Worm (Caenorhabditis elegans) whole organism, midembryonic: Measurements from ENCODE around the gene gsr-1.

Source experiments
- T22C8.4 ChIP-seq: fragments of 200-800 bp; sonication (Bioruptor generic); IDR thresholded peaks from 2 replicates; pipeline ENCODE4 v1.3.6; 2022; ENCODE audit warnings: missing genetic modification characterization, missing compliant biosample characterization
- cog-1 ChIP-seq: sonication (generic microtip); optimal IDR thresholded peaks from 2 replicates; lab custom pipeline; 2016; ENCODE audit warnings: missing genetic modification characterization, missing compliant biosample characterization
- flt-1 ChIP-seq: fragments of 200-800 bp; sonication (Bioruptor generic); IDR thresholded peaks from 2 replicates; pipeline ENCODE4 v1.3.6; 2022; ENCODE audit warnings: missing genetic modification characterization, missing compliant biosample characterization
- klf-2 ChIP-seq: fragments of 200-800 bp; sonication (Bioruptor generic); conservative IDR thresholded peaks from 2 replicates; pipeline ENCODE4 v1.3.6; 2022; ENCODE audit warnings: missing genetic modification reagents, missing genetic modification characterization, missing compliant biosample characterization
- med-1 ChIP-seq: sonication (generic microtip); optimal IDR thresholded peaks from 2 replicates; lab custom pipeline; 2017; ENCODE audit warnings: missing genetic modification characterization, mild to moderate bottlenecking, missing compliant biosample characterization, antibody characterized with exemption, missing genetic modification reagents; ENCODE audit not compliant: insufficient read depth
- ref-1 ChIP-seq: fragments of 200-800 bp; sonication (Bioruptor generic); conservative IDR thresholded peaks from 2 replicates; pipeline ENCODE4 v1.3.6; 2022; ENCODE audit warnings: missing genetic modification reagents, missing genetic modification characterization, missing compliant biosample characterization
- tab-1 ChIP-seq: fragments of 200-800 bp; sonication (Bioruptor generic); IDR thresholded peaks from 2 replicates; pipeline ENCODE4 v1.3.6; 2022; ENCODE audit warnings: missing genetic modification characterization, missing compliant biosample characterization
- ztf-23 ChIP-seq: fragments of 200-800 bp; sonication (Bioruptor generic); IDR thresholded peaks from 2 replicates; pipeline ENCODE4 v1.3.6; 2022; ENCODE audit warnings: missing genetic modification reagents, missing genetic modification characterization, missing compliant biosample characterization
- ztf-29 ChIP-seq: fragments of 200-800 bp; sonication (Bioruptor generic); IDR thresholded peaks from 2 replicates; pipeline ENCODE4 v1.3.6; 2022; ENCODE audit warnings: missing genetic modification reagents, missing genetic modification characterization, missing compliant biosample characterization

Gene gsr-1

DNA sequence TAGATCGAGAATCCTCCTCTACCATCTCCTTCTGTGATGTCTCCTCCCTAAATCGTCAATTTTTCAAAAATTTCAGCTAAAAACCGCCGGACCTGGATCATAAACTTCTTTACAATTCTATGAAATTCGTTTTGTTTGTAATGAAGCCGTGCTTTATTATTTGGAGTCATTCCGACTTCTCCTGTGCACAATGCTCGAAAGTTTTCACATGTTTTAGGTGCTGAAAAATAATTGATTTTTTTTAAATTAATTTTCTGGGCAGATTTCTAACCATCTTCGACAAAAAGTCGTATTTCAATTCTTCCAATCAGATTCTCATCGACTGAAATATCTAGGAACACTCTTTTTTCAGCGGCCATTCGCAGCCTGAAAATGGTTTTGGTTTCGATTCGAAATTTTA is 48.6 kb downstream of the gsr-1 start, which contains the start of gene cyn-9:
cyn-9 (minus strand) TSS at position 366 of the 400 bp plus-strand sequence.
- TF ChIP-seq cog-1 (tag; lab: Kevin White, UChicago) (no peak), T22C8.4 (no peak), klf-2 (no peak), tab-1 (no peak), flt-1 (GFP tag; lab: Robert Waterston, UW) (no peak), med-1 (no peak), ref-1 (no peak), ztf-23 (no peak), ztf-29 (GFP tag; lab: Robert Waterston, UW) (no peak)

DNA sequence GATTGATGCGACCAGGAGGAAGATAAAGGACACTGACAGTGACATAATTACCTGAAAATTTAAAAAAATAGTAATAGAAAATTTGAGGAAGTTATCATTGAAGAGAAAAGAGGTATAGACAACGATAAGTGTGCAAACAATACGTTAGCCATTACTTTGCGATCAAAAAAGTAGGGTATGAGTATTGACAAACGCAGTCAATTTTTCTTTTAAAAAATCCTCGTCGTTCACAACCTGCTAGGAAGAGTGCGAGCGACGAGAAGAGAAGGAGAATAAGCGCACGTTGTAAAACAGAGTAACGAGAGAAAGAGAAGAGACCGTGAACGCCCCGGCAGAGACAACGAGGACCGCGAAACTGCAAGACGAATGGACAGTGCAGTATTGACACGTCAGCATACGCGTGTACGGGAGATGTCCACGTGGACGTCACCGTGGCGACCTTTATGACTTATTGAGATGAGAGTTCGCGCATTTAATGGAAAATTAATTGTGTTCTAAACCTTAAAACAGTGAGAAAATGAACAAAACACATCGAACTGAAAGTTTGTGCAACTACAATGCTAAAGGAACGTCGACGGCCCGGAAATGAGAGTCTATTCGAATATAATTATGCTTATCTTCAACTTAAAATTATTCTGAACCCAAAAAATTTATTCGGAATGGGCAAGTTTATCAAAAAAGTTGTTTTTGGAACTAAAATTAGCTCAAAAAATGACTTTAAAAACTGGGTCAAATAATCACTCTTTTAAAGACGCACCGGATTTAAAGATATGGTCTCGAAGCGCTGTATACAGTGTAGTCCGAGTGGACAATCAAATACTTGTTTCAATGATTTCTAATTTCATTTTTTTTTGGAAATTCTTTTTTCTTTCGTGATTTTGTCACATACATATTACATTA is 51.0 kb downstream of the gsr-1 start, which contains the start of the genes pdi-1 and C14B1.2:
pdi-1 (minus strand) TSS at position 51 of the 900 bp plus-strand sequence.
C14B1.2 (plus strand) TSS at position 850 of the 900 bp plus-strand sequence.
- TF ChIP-seq ztf-29 (GFP tag; lab: Robert Waterston, UW) (0 out of 2 replicates have a peak, but pooled peaks have one; percentile 20), tab-1 (no peak), ztf-23 (no peak), med-1 (no peak), ref-1 (no peak)
